Worm (Caenorhabditis elegans) whole organism, young adult: Measurements from ENCODE around the gene Y38E10A.35.

Source experiments
- D2030.7 ChIP-seq: fragments of 200-800 bp; sonication (Bioruptor generic); IDR thresholded peaks from 2 replicates; pipeline ENCODE4 v1.3.6; 2022; ENCODE audit warnings: missing genetic modification reagents, missing genetic modification characterization, missing compliant biosample characterization
- F39B2.1 ChIP-seq: fragments of 200-800 bp; sonication (Bioruptor generic); IDR thresholded peaks from 2 replicates; pipeline ENCODE4 v1.3.6; 2022; ENCODE audit warnings: missing genetic modification reagents, missing genetic modification characterization, missing compliant biosample characterization
- ZK185.1 ChIP-seq: sonication (generic microtip); optimal IDR thresholded peaks from 2 replicates; lab custom pipeline; 2016; ENCODE audit warnings: mild to moderate bottlenecking, missing genetic modification characterization, missing compliant biosample characterization; ENCODE audit not compliant: poor library complexity, severe bottlenecking
- ceh-58 ChIP-seq: fragments of 200-800 bp; sonication (Bioruptor generic); IDR thresholded peaks from 2 replicates; pipeline ENCODE4 v1.3.6; 2022; ENCODE audit warnings: missing genetic modification characterization, missing compliant biosample characterization
- let-526 ChIP-seq: fragments of 200-800 bp; sonication (Bioruptor generic); IDR thresholded peaks from 2 replicates; pipeline ENCODE4 v1.3.6; 2022; ENCODE audit warnings: missing genetic modification reagents, missing genetic modification characterization, missing compliant biosample characterization
- let-607 ChIP-seq, 2 experiments: fragments of 200-800 bp in 1 of 2; sonication (Bioruptor generic) in 1 of 2; sonication (generic microtip) in 1 of 2; optimal IDR thresholded peaks; 2 replicates each; lab custom pipeline; 2016 to 2018; ENCODE audit warnings: mild to moderate bottlenecking in 2 of 2, missing compliant biosample characterization in 2 of 2, missing genetic modification characterization in 2 of 2, moderate library complexity in 2 of 2, missing genotype in 1 of 2
- repo-1 ChIP-seq: sonication (generic microtip); optimal IDR thresholded peaks from 2 replicates; lab custom pipeline; 2017; ENCODE audit warnings: mild to moderate bottlenecking, missing genetic modification characterization, missing compliant biosample characterization
- snpc-3.4 ChIP-seq: sonication (generic microtip); optimal IDR thresholded peaks from 2 replicates; lab custom pipeline; 2017; ENCODE audit warnings: missing genetic modification characterization, mild to moderate bottlenecking, missing compliant biosample characterization, antibody characterized with exemption, moderate library complexity, missing genotype, missing genetic modification reagents
- unc-62 ChIP-seq: fragments of 150-350 bp; optimal IDR thresholded peaks from 2 replicates; lab custom pipeline; 2014; ENCODE audit warnings: missing biosample characterization, missing genetic modification reagents, missing genetic modification characterization

- TF ChIP-seq ZK185.1 (tag; lab: Kevin White, UChicago), result no peak
- TF ChIP-seq let-526 (GFP tag; lab: Robert Waterston, UW), result no peak
- TF ChIP-seq unc-62 (GFP tag; lab: Kevin White, UChicago), result no peak
- TF ChIP-seq F39B2.1, result no peak
- no peak for TF ChIP-seq ceh-58 (GFP tag; lab: Robert Waterston, UW)
- TF ChIP-seq repo-1 (tag; lab: Kevin White, UChicago), result no peak
- no peak for TF ChIP-seq let-607 (tag; optimal IDR thresholded peaks at IDR 0.05; lab: Kevin White, UChicago)
- TF ChIP-seq D2030.7 (GFP tag; lab: Robert Waterston, UW), result no peak
- TF ChIP-seq snpc-3.4 (tag; lab: Kevin White, UChicago), result no peak
Measured at ce11 chrII:12570523-12570922, 2.1 kb downstream of the Y38E10A.35 start, which contains the start of gene Y38E10A.1.
